Fruit fly (Drosophila melanogaster) whole organism, prepupa: ENCODE measurements around the gene CG13053.
A peak's percentile ranks its signal among the peaks of the same experiment; 100 is the strongest.

Experiments
- CG10669 ChIP-seq: fragments of 200-800 bp; sonication (Bioruptor generic); optimal IDR thresholded peaks from 3 replicates; lab custom pipeline; 2018; ENCODE audit warnings: missing biosample characterization, mild to moderate bottlenecking, missing genetic modification characterization, moderate library complexity
- CG11294 ChIP-seq: fragments of 200-800 bp; sonication (Bioruptor generic); IDR thresholded peaks from 2 replicates; pipeline ENCODE4 v1.3.6; 2022; ENCODE audit warnings: missing biosample characterization, missing genetic modification characterization
- CG15336 ChIP-seq: fragments of 200-800 bp; sonication (Bioruptor generic); IDR thresholded peaks from 2 replicates; pipeline ENCODE4 v1.3.6; 2022; ENCODE audit warnings: missing biosample characterization, missing genetic modification characterization
- CG1621 ChIP-seq: fragments of 200-800 bp; sonication (Bioruptor generic); optimal IDR thresholded peaks from 3 replicates; lab custom pipeline; 2018; ENCODE audit warnings: missing biosample characterization, mild to moderate bottlenecking, missing genetic modification characterization
- CG3032 ChIP-seq: fragments of 200-800 bp; optimal IDR thresholded peaks from 2 replicates; lab custom pipeline; 2019; ENCODE audit warnings: missing biosample characterization, mild to moderate bottlenecking, missing genetic modification characterization, moderate library complexity
- CG31627 ChIP-seq: fragments of 200-800 bp; sonication (Bioruptor generic); optimal IDR thresholded peaks from 3 replicates; lab custom pipeline; 2016; ENCODE audit warnings: missing biosample characterization, missing genetic modification characterization
- CG32006 ChIP-seq: fragments of 200-800 bp; sonication (Bioruptor generic); optimal IDR thresholded peaks from 3 replicates; lab custom pipeline; 2017; ENCODE audit warnings: missing biosample characterization, mild to moderate bottlenecking, missing genetic modification characterization
- CG34406 ChIP-seq: fragments of 200-800 bp; sonication (Bioruptor generic); optimal IDR thresholded peaks from 3 replicates; lab custom pipeline; 2016; ENCODE audit warnings: missing biosample characterization, missing genetic modification characterization
- CG3919 ChIP-seq: fragments of 200-800 bp; sonication (Bioruptor generic); optimal IDR thresholded peaks from 3 replicates; lab custom pipeline; 2016; ENCODE audit warnings: missing biosample characterization, missing genetic modification characterization
- CG4318 ChIP-seq: fragments of 200-800 bp; sonication (Bioruptor generic); optimal IDR thresholded peaks from 3 replicates; lab custom pipeline; 2017; ENCODE audit warnings: missing biosample characterization, mild to moderate bottlenecking, missing genetic modification characterization
- CG6163 ChIP-seq: fragments of 200-800 bp; sonication (Bioruptor generic); IDR thresholded peaks from 3 replicates; pipeline ENCODE4 v1.3.6; 2022; ENCODE audit warnings: missing biosample characterization, missing genetic modification characterization
- CG6276 ChIP-seq: fragments of 200-800 bp; sonication (Bioruptor generic); optimal IDR thresholded peaks from 2 replicates; lab custom pipeline; 2017; ENCODE audit warnings: missing biosample characterization, mild to moderate bottlenecking, missing genetic modification characterization
- CG6808 ChIP-seq: fragments of 200-800 bp; sonication (Bioruptor generic); optimal IDR thresholded peaks from 3 replicates; lab custom pipeline; 2017; ENCODE audit warnings: missing biosample characterization, missing genetic modification characterization, mild to moderate bottlenecking, moderate library complexity, missing genetic modification reagents
- CG6854 ChIP-seq: fragments of 200-800 bp; sonication (Bioruptor generic); optimal IDR thresholded peaks from 2 replicates; lab custom pipeline; 2017; ENCODE audit warnings: missing biosample characterization, mild to moderate bottlenecking, missing genetic modification characterization
- CG8319 ChIP-seq: fragments of 200-800 bp; sonication (Bioruptor generic); optimal IDR thresholded peaks from 3 replicates; lab custom pipeline; 2016; ENCODE audit warnings: missing biosample characterization, missing genetic modification characterization
- CG8632 ChIP-seq: fragments of 200-800 bp; sonication (Bioruptor generic); optimal IDR thresholded peaks from 3 replicates; lab custom pipeline; 2016; ENCODE audit warnings: missing biosample characterization, missing genetic modification characterization
- CG9139 ChIP-seq: fragments of 200-800 bp; sonication (Bioruptor generic); optimal IDR thresholded peaks from 3 replicates; lab custom pipeline; 2017; ENCODE audit warnings: missing biosample characterization, mild to moderate bottlenecking, missing genetic modification characterization
- Eip75B ChIP-seq: fragments of 200-800 bp; sonication (Bioruptor generic); optimal IDR thresholded peaks from 3 replicates; lab custom pipeline; 2016; ENCODE audit warnings: missing biosample characterization, missing genetic modification characterization
- Eip78C ChIP-seq: fragments of 200-800 bp; sonication (Bioruptor generic); peaks from one replicate; lab custom pipeline; 2016; ENCODE audit warnings: missing biosample characterization, missing genetic modification characterization
- Ets21C ChIP-seq: fragments of 200-800 bp; sonication (Bioruptor generic); optimal IDR thresholded peaks from 3 replicates; lab custom pipeline; 2016; ENCODE audit warnings: missing biosample characterization, missing genetic modification characterization
- Ets96B ChIP-seq: fragments of 200-800 bp; optimal IDR thresholded peaks from 2 replicates; lab custom pipeline; 2019; ENCODE audit warnings: missing biosample characterization, mild to moderate bottlenecking, missing genetic modification characterization, moderate library complexity
- Gug ChIP-seq: fragments of 200-800 bp; sonication (Bioruptor generic); IDR thresholded peaks from 2 replicates; pipeline ENCODE4 v1.3.6; 2022; ENCODE audit warnings: missing biosample characterization, missing genetic modification characterization
- Lpt ChIP-seq: fragments of 200-800 bp; sonication (Bioruptor generic); optimal IDR thresholded peaks from 3 replicates; lab custom pipeline; 2016; ENCODE audit warnings: missing biosample characterization, missing genetic modification characterization
- OdsH ChIP-seq: fragments of 200-800 bp; sonication (Bioruptor generic); optimal IDR thresholded peaks from 3 replicates; lab custom pipeline; 2016; ENCODE audit warnings: missing biosample characterization, missing genetic modification characterization
- Smox ChIP-seq: fragments of 200-800 bp; sonication (Bioruptor generic); optimal IDR thresholded peaks from 3 replicates; lab custom pipeline; 2016; ENCODE audit warnings: missing biosample characterization, missing genetic modification characterization
- Sox14 ChIP-seq: fragments of 200-800 bp; sonication (Bioruptor generic); optimal IDR thresholded peaks from 3 replicates; lab custom pipeline; 2016; ENCODE audit warnings: missing biosample characterization, missing genetic modification characterization
- cyc ChIP-seq: fragments of 200-800 bp; sonication (Bioruptor generic); optimal IDR thresholded peaks from 3 replicates; lab custom pipeline; 2016; ENCODE audit warnings: missing biosample characterization, missing genetic modification characterization
- dac ChIP-seq: fragments of 200-800 bp; sonication (Bioruptor generic); optimal IDR thresholded peaks from 2 replicates; lab custom pipeline; 2017; ENCODE audit warnings: missing biosample characterization, mild to moderate bottlenecking, missing genetic modification characterization
- dsx ChIP-seq: fragments of 200-800 bp; optimal IDR thresholded peaks from 3 replicates; lab custom pipeline; 2019; ENCODE audit warnings: missing biosample characterization, mild to moderate bottlenecking, missing genetic modification characterization, moderate library complexity; ENCODE audit not compliant: poor library complexity, severe bottlenecking
- eg ChIP-seq: fragments of 200-800 bp; sonication (Bioruptor generic); IDR thresholded peaks from 3 replicates; pipeline ENCODE4 v1.3.6; 2022; ENCODE audit warnings: missing biosample characterization, missing genetic modification characterization
- fd85E ChIP-seq: fragments of 200-800 bp; sonication (Bioruptor generic); optimal IDR thresholded peaks from 3 replicates; lab custom pipeline; 2016; ENCODE audit warnings: missing biosample characterization, missing genetic modification characterization
- fkh ChIP-seq: fragments of 200-800 bp; sonication (Bioruptor generic); optimal IDR thresholded peaks from 3 replicates; lab custom pipeline; 2017; ENCODE audit warnings: missing biosample characterization, mild to moderate bottlenecking, missing genetic modification characterization, moderate library complexity
- net ChIP-seq: fragments of 200-800 bp; sonication (Bioruptor generic); optimal IDR thresholded peaks from 3 replicates; lab custom pipeline; 2016; ENCODE audit warnings: missing biosample characterization, missing genetic modification characterization
- salr ChIP-seq, 2 experiments: fragments of 200-800 bp; sonication (Bioruptor generic); optimal IDR thresholded peaks; 3 replicates each; lab custom pipeline; 2016 to 2018; ENCODE audit warnings: missing biosample characterization in 2 of 2, missing genetic modification characterization in 2 of 2, mild to moderate bottlenecking in 1 of 2
- spab ChIP-seq: fragments of 200-800 bp; sonication (Bioruptor generic); optimal IDR thresholded peaks from 2 replicates; lab custom pipeline; 2017; ENCODE audit warnings: missing biosample characterization, mild to moderate bottlenecking, missing genetic modification characterization, missing genetic modification reagents
- ss ChIP-seq, 2 experiments: fragments of 200-800 bp; sonication (Bioruptor generic); optimal IDR thresholded peaks; 2 replicates in 1 of 2; 3 replicates in 1 of 2; lab custom pipeline; 2017 to 2018; ENCODE audit warnings: mild to moderate bottlenecking in 2 of 2, missing biosample characterization in 2 of 2, missing genetic modification characterization in 2 of 2, moderate library complexity in 1 of 2
- svp ChIP-seq: fragments of 200-800 bp; sonication (Bioruptor generic); peaks from one replicate; lab custom pipeline; 2016; ENCODE audit warnings: missing biosample characterization, missing genetic modification characterization
- topi ChIP-seq: fragments of 200-800 bp; sonication (Bioruptor generic); optimal IDR thresholded peaks from 3 replicates; lab custom pipeline; 2016; ENCODE audit warnings: missing biosample characterization, missing genetic modification characterization
- vri ChIP-seq: fragments of 200-800 bp; sonication (Bioruptor generic); optimal IDR thresholded peaks from 3 replicates; lab custom pipeline; 2016; ENCODE audit warnings: missing biosample characterization, mild to moderate bottlenecking, missing genetic modification characterization

Gene CG13053

DNA sequence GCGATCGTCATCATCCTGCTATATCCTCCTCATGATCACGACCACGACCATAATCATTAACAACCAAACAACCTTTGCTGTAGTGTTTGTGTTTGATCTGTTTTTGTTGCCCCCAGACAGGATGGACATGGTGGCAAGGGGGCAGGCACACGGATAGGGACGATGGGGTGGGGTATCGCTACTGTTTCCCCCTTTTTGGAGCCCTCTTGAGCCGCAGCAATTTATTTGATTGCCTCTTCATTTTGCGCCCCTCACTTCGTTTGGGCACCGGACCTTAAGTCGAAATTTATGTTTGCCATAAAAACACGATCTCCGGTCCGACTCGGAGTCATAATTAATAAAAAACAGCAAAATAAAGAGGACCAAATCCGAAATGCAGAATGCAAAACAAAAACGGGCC, 43.7 kb downstream of the CG13053 start (continued):
- TF ChIP-seq vri (GFP tag; lab: Kevin White, UChicago) (no peak), CG6163 (GFP tag; lab: Robert Waterston, UW) (no peak), Ets21C (GFP tag; lab: Kevin White, UChicago) (no peak), net (no peak)

DNA sequence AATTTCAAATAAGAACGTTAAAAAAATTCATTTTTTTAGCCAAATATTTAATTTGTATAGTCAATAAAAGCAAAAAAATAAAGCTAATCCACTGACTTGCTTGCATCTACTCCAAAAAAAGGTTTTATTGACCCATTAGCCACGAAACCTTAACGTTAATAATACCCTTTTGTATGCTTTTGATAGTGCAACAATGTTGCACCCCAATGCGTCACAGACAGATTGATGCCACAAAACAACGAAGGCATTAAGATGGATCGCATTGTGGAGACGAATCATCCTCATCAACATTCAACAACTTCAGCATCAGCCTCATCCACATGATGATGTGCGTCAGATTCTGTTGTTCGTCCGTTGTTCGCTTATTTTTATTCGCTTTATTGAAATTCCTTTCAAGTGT, 44.1 kb downstream of the CG13053 start:
- TF ChIP-seq Smox (GFP tag; lab: Kevin White, UChicago) (no peak), Eip78C (GFP tag; lab: Kevin White, UChicago) (peak; percentile 45), topi (GFP tag; lab: Kevin White, UChicago) (no peak), dsx (GFP tag; lab: Kevin White, UChicago) (peak; percentile 98)

- no peak for TF ChIP-seq CG6854 (GFP tag; lab: Kevin White, UChicago)
- TF ChIP-seq eg: peak; percentile 58; the same call in 2 of the 3 replicates
- TF ChIP-seq CG8319 (GFP tag; lab: Kevin White, UChicago): no peak
- peak; percentile 9 for TF ChIP-seq CG6276
- 0 out of 2 replicates have a peak, but pooled peaks have one; percentile 11 for TF ChIP-seq Gug
- peak; percentile 7 for TF ChIP-seq Lpt (GFP tag; lab: Kevin White, UChicago)
- peak; percentile 30 for TF ChIP-seq CG10669
- peak; percentile 39 for TF ChIP-seq Ets96B (tag; lab: Kevin White, UChicago)
- peak; percentile 30 for TF ChIP-seq CG1621 (tag; lab: Kevin White, UChicago)
- TF ChIP-seq CG6163 (GFP tag; lab: Robert Waterston, UW): peak; percentile 66; the same call in 2 of the 3 replicates
- peak; percentile 57 for TF ChIP-seq svp (GFP tag; lab: Kevin White, UChicago)
- TF ChIP-seq CG4318 (GFP tag; lab: Kevin White, UChicago): no peak
- TF ChIP-seq Eip78C (GFP tag; lab: Kevin White, UChicago): peak; percentile 60
- peak; percentile 22; the same call in 1 of the 2 replicates for TF ChIP-seq CG15336
- peak; percentile 49 to 72 for TF ChIP-seq ss (GFP tag; optimal IDR thresholded peaks at IDR 0.05; lab: Kevin White, UChicago)
- TF ChIP-seq CG3919 (GFP tag; lab: Kevin White, UChicago): peak; percentile 21
- TF ChIP-seq CG6808 (GFP tag; lab: Kevin White, UChicago): peak; percentile 35
- TF ChIP-seq CG32006: peak; percentile 15
- TF ChIP-seq Sox14: no peak
- TF ChIP-seq salr (GFP tag; optimal IDR thresholded peaks at IDR 0.05; lab: Kevin White, UChicago): peak in 1 of 2 experiments; percentile 39
- peak; percentile 97 for TF ChIP-seq dsx (GFP tag; lab: Kevin White, UChicago)
- peak; percentile 21 for TF ChIP-seq CG9139 (GFP tag; lab: Kevin White, UChicago)
- no peak for TF ChIP-seq vri (GFP tag; lab: Kevin White, UChicago)
These were observed 44.9 kb downstream of the CG13053 start for dm6 chr3L:16214533-16215207.

dm6 chr3L:16213201-16213600, 46.3 kb downstream of the CG13053 start:
- TF ChIP-seq svp (GFP tag; lab: Kevin White, UChicago): peak; percentile 74
- TF ChIP-seq CG9139 (GFP tag; lab: Kevin White, UChicago): peak; percentile 9
- TF ChIP-seq dsx (GFP tag; lab: Kevin White, UChicago): peak; percentile 100
- TF ChIP-seq CG6163 (GFP tag; lab: Robert Waterston, UW): no peak
- TF ChIP-seq CG3919 (GFP tag; lab: Kevin White, UChicago): no peak
- TF ChIP-seq CG6808 (GFP tag; lab: Kevin White, UChicago): peak; percentile 5
- TF ChIP-seq cyc: no peak
- peak in 1 of 2 experiments; percentile 44 for TF ChIP-seq ss (GFP tag; optimal IDR thresholded peaks at IDR 0.05; lab: Kevin White, UChicago)
- TF ChIP-seq CG10669: no peak
- no peak for TF ChIP-seq dac (GFP tag; lab: Kevin White, UChicago)

DNA sequence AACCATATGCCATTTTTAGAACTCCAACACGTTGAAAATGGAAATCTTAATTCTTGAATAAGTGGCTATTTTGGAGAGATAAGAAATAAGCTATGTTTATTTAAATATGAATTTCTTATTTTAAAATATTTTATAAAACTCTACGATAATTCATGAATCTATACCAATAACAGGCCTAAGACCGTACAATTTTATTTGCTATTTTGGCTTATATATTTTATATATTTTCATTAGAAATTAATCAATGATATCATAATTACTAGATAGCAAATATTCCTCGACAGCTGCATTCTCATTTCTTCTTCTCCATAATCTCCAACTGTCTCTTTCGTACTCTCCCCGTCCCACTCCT, 47.6 kb downstream of the CG13053 start:
- TF ChIP-seq CG8632 (peak; percentile 60), CG8319 (GFP tag; lab: Kevin White, UChicago) (no peak), dsx (GFP tag; lab: Kevin White, UChicago) (no peak), CG9139 (GFP tag; lab: Kevin White, UChicago) (no peak), CG15336 (no peak), CG31627 (GFP tag; lab: Kevin White, UChicago) (no peak), CG3032 (tag; lab: Kevin White, UChicago) (peak; percentile 63), Eip75B (no peak), spab (GFP tag; lab: Kevin White, UChicago) (no peak), Smox (GFP tag; lab: Kevin White, UChicago) (no peak), ss (GFP tag; optimal IDR thresholded peaks at IDR 0.05; lab: Kevin White, UChicago) (peak in 1 of 2 experiments; percentile 51), salr (GFP tag; optimal IDR thresholded peaks at IDR 0.05; lab: Kevin White, UChicago) (peak in 1 of 2 experiments; percentile 18), OdsH (GFP tag; lab: Kevin White, UChicago) (peak; percentile 37), CG32006 (peak; percentile 47), CG4318 (GFP tag; lab: Kevin White, UChicago) (no peak), Lpt (GFP tag; lab: Kevin White, UChicago) (no peak), CG11294 (GFP tag; lab: Robert Waterston, UW) (no peak), dac (GFP tag; lab: Kevin White, UChicago) (no peak), fd85E (GFP tag; lab: Kevin White, UChicago) (no peak), Gug (no peak), CG34406 (GFP tag; lab: Kevin White, UChicago) (peak; percentile 44), CG10669 (peak; percentile 13), fkh (GFP tag; lab: Kevin White, UChicago) (no peak)
